Fruit fly (Drosophila melanogaster): Measurements from ENCODE around the gene Spn.

The Spn gene

dm6 chr3L:2548932-2549331, 5.2 kb downstream of the Spn start (continued):
- TF ChIP-seq Fer3 (tag; optimal IDR thresholded peaks at IDR 0.05) (no peak), sug (tag; optimal IDR thresholded peaks at IDR 0.05) (no peak), CG17359 (tag; optimal IDR thresholded peaks at IDR 0.05) (peak; percentile 50), phol (tag; optimal IDR thresholded peaks at IDR 0.05) (peak; percentile 24), Nf-YA (GFP tag; IDR thresholded peaks at IDR 0.05) (no peak), CG30020 (tag; optimal IDR thresholded peaks at IDR 0.05) (no peak), D (optimal IDR thresholded peaks at IDR 0.05) (no peak), D (GFP tag; optimal IDR thresholded peaks at IDR 0.05) (no peak), corto (GFP tag; optimal IDR thresholded peaks at IDR 0.05) (peak; percentile 18), sna (GFP tag; IDR thresholded peaks at IDR 0.05; ENCODE audit: partially characterized antibody) (no peak), Ets65A (GFP tag) (peak; percentile 82), CG18599 (GFP tag; optimal IDR thresholded peaks at IDR 0.05) (peak; percentile 59), Asciz (GFP tag; optimal IDR thresholded peaks at IDR 0.05) (no peak), Pdp1 (GFP tag; optimal IDR thresholded peaks at IDR 0.05) (peak in 1 of 2 experiments; percentile 10), CG4617 (GFP tag; optimal IDR thresholded peaks at IDR 0.05; ENCODE audit: borderline replicate concordance) (no peak), hth (optimal IDR thresholded peaks at IDR 0.05) (no peak), her (GFP tag; optimal IDR thresholded peaks at IDR 0.05) (no peak), eyg (GFP tag; optimal IDR thresholded peaks at IDR 0.05) (no peak), HLH3B (GFP tag; IDR thresholded peaks at IDR 0.05) (no peak), CG11560 (tag; IDR thresholded peaks at IDR 0.05) (no peak), CG8478 (optimal IDR thresholded peaks at IDR 0.05) (no peak), CG11723 (GFP tag; optimal IDR thresholded peaks at IDR 0.05) (no peak), dmrt11E (tag; optimal IDR thresholded peaks at IDR 0.05) (no peak), ind (GFP tag; optimal IDR thresholded peaks at IDR 0.05) (peak; percentile 3), CG17186 (GFP tag; optimal IDR thresholded peaks at IDR 0.05) (no peak), Gsc (GFP tag; IDR thresholded peaks at IDR 0.05) (no peak), CG6254 (GFP tag; optimal IDR thresholded peaks at IDR 0.05) (no peak), org-1 (GFP tag; optimal IDR thresholded peaks at IDR 0.05) (no peak), Fer1 (GFP tag; optimal IDR thresholded peaks at IDR 0.05) (peak; percentile 39), Nf-YC (tag; optimal IDR thresholded peaks at IDR 0.05) (no peak), sr (GFP tag; IDR thresholded peaks at IDR 0.05) (no peak), CG4424 (GFP tag; optimal IDR thresholded peaks at IDR 0.05) (peak; percentile 4), CG9727 (GFP tag; optimal IDR thresholded peaks at IDR 0.05) (peak; percentile 1), lab (GFP tag; optimal IDR thresholded peaks at IDR 0.05) (peak; percentile 61), emc (GFP tag; optimal IDR thresholded peaks at IDR 0.05) (no peak), nom (GFP tag; optimal IDR thresholded peaks at IDR 0.05) (peak; percentile 3), sisA (GFP tag; IDR thresholded peaks at IDR 0.05) (peak; percentile 30; the same call in 1 of the 2 replicates), CG8089 (GFP tag; optimal IDR thresholded peaks at IDR 0.05) (no peak), CG2120 (GFP tag; optimal IDR thresholded peaks at IDR 0.05) (no peak), Doc2 (GFP tag; IDR thresholded peaks at IDR 0.05) (no peak), CG11504 (tag; optimal IDR thresholded peaks at IDR 0.05) (peak; percentile 62), CG10267 (tag; optimal IDR thresholded peaks at IDR 0.05) (no peak), CG11398 (GFP tag; optimal IDR thresholded peaks at IDR 0.05) (no peak), Atf6 (GFP tag; IDR thresholded peaks at IDR 0.05) (no peak), nerfin-1 (tag; optimal IDR thresholded peaks at IDR 0.05) (peak; percentile 7), rib (GFP tag; IDR thresholded peaks at IDR 0.05) (no peak), CG2678 (tag; optimal IDR thresholded peaks at IDR 0.05) (peak; percentile 54), CG5953 (GFP tag; IDR thresholded peaks at IDR 0.05) (no peak), ara (GFP tag; IDR thresholded peaks at IDR 0.05) (no peak), Fer2 (tag; optimal IDR thresholded peaks at IDR 0.05) (no peak), CG10147 (GFP tag; optimal IDR thresholded peaks at IDR 0.05) (peak; percentile 6), CG10565 (GFP tag; optimal IDR thresholded peaks at IDR 0.05) (no peak)
